Worm (Caenorhabditis elegans) whole organism, L4/young adult: ENCODE results near the gene oig-3.
"Not testable (repeated sequence)": the region's sequence is repeated elsewhere in the genome, so short reads cannot be mapped to it uniquely, and the experiment has no call there.

Experiments
- W03F9.2 ChIP-seq: fragments of 150-350 bp; optimal IDR thresholded peaks from 2 replicates; lab custom pipeline; 2014; ENCODE audit warnings: missing biosample characterization, missing genetic modification characterization
- dao-5 ChIP-seq: sonication (generic microtip); optimal IDR thresholded peaks from 2 replicates; lab custom pipeline; 2016; ENCODE audit warnings: missing genotype, missing genetic modification characterization, moderate library complexity, missing compliant biosample characterization
- him-1 ChIP-seq: sonication (generic microtip); optimal IDR thresholded peaks from 2 replicates; lab custom pipeline; 2016; ENCODE audit warnings: missing genotype, missing genetic modification reagents, missing genetic modification characterization, missing compliant biosample characterization

The oig-3 gene

ce11 chrV:14728754-14729153 is 689 bp upstream of the oig-3 start, which contains the start of gene Y50E8A.2:
Gene Y50E8A.2, minus strand, starts transcription at chrV:14728854.
- TF ChIP-seq dao-5 (no peak), him-1 (tag; lab: Kevin White, UChicago) (no peak), W03F9.2 (tag; lab: Kevin White, UChicago) (no peak)

ce11 chrV:14734187-14734765 is 4.8 kb downstream of the oig-3 start, which contains the start of gene unc-61:
Gene unc-61, minus strand, starts transcription at chrV:14734237.
- no peak for TF ChIP-seq dao-5
- no peak for TF ChIP-seq him-1 (tag; lab: Kevin White, UChicago)
- no peak for TF ChIP-seq W03F9.2 (tag; lab: Kevin White, UChicago)

ce11 chrV:14736851-14737250 is 7.4 kb downstream of the oig-3 start, which contains the start of gene Y50E8A.5:
Gene Y50E8A.5, minus strand, starts transcription at chrV:14736951.
- TF ChIP-seq him-1 (tag; lab: Kevin White, UChicago) = no peak
- no peak for TF ChIP-seq dao-5
- TF ChIP-seq W03F9.2 (tag; lab: Kevin White, UChicago) = no peak

- TF ChIP-seq him-1 (tag; lab: Kevin White, UChicago) (no peak), dao-5 (no peak), W03F9.2 (tag; lab: Kevin White, UChicago) (no peak)
These were observed 11.8 kb downstream of the oig-3 start, which contains the start of gene Y50E8A.6 for ce11 chrV:14741233-14741632. Gene Y50E8A.6, minus strand, starts transcription at chrV:14741333.

- TF ChIP-seq W03F9.2 (tag; lab: Kevin White, UChicago) (no peak), dao-5 (no peak), him-1 (tag; lab: Kevin White, UChicago) (no peak)
These were observed 15.4 kb downstream of the oig-3 start for ce11 chrV:14744824-14745223.

- TF ChIP-seq dao-5 (no peak), him-1 (tag; lab: Kevin White, UChicago) (no peak)
These were observed 17.5 kb downstream of the oig-3 start for ce11 chrV:14746975-14747374.

ce11 chrV:14748608-14749137 is 19.2 kb downstream of the oig-3 start, which contains the start of the genes lipl-8 and Y50E8A.22:
Gene lipl-8, minus strand, starts transcription at chrV:14748708.
Gene Y50E8A.22, minus strand, starts transcription at chrV:14749087.
- TF ChIP-seq W03F9.2 (tag; lab: Kevin White, UChicago) (no peak), him-1 (tag; lab: Kevin White, UChicago) (no peak), dao-5 (no peak)

ce11 chrV:14750357-14750756 is 20.9 kb downstream of the oig-3 start, which contains the start of gene nspa-10:
Gene nspa-10, minus strand, starts transcription at chrV:14750457.
- not testable (repeated sequence) for TF ChIP-seq dao-5; him-1 (tag; lab: Kevin White, UChicago); W03F9.2 (tag; lab: Kevin White, UChicago)

ce11 chrV:14762563-14762962 is 33.1 kb downstream of the oig-3 start:
- TF ChIP-seq him-1 (tag; lab: Kevin White, UChicago) (no peak), W03F9.2 (tag; lab: Kevin White, UChicago) (no peak), dao-5 (no peak)

ce11 chrV:14763582-14763981 is 34.1 kb downstream of the oig-3 start:
- no peak for TF ChIP-seq him-1 (tag; lab: Kevin White, UChicago)
- no peak for TF ChIP-seq W03F9.2 (tag; lab: Kevin White, UChicago)
- TF ChIP-seq dao-5 = no peak

ce11 chrV:14773048-14773447 is 43.6 kb downstream of the oig-3 start, which contains the start of gene haf-7:
Gene haf-7, plus strand, starts transcription at chrV:14773258.
- TF ChIP-seq dao-5 = no peak
- no peak for TF ChIP-seq him-1 (tag; lab: Kevin White, UChicago)
- TF ChIP-seq W03F9.2 (tag; lab: Kevin White, UChicago) = no peak

ce11 chrV:14779644-14780043 is 50.2 kb downstream of the oig-3 start, which contains the start of the genes scrm-7 and Y50E8A.10:
Gene scrm-7, minus strand, starts transcription at chrV:14779744.
Gene Y50E8A.10, plus strand, starts transcription at chrV:14779996.
- TF ChIP-seq him-1 (tag; lab: Kevin White, UChicago) = no peak
